Worm (Caenorhabditis elegans): ENCODE measurements around the gene C08A9.10.
A peak's percentile ranks its signal among the peaks of the same experiment; 100 is the strongest.

The C08A9.10 gene

ce11 chrX:17080635-17081376, at the start of gene C08A9.10, which contains the start of gene irld-23:
TSS of gene C08A9.10 (plus strand) at chrX:17081179.
TSS of gene irld-23 (minus strand) at chrX:17080685.
- TF ChIP-seq ceh-83 (GFP tag; optimal IDR thresholded peaks at IDR 0.05), result no peak
- no peak for TF ChIP-seq mab-5 (tag; optimal IDR thresholded peaks at IDR 0.05)
- no peak for TF ChIP-seq unc-62 (GFP tag; optimal IDR thresholded peaks at IDR 0.05)

- TF ChIP-seq ces-1 (GFP tag; optimal IDR thresholded peaks at IDR 0.05) (peak; percentile 37), mab-5 (tag; optimal IDR thresholded peaks at IDR 0.05) (no peak)
These were observed 46.8 kb upstream of the C08A9.10 start for ce11 chrX:17034193-17034592.

- TF ChIP-seq sem-2 (GFP tag; optimal IDR thresholded peaks at IDR 0.05) (no peak), drap-1 (GFP tag; optimal IDR thresholded peaks at IDR 0.05) (no peak), lin-13 (tag; optimal IDR thresholded peaks at IDR 0.05) (no peak), tbx-8 (GFP tag; optimal IDR thresholded peaks at IDR 0.05) (no peak), nhr-12 (tag; optimal IDR thresholded peaks at IDR 0.05) (no peak), M03D4.4 (tag; optimal IDR thresholded peaks at IDR 0.05) (no peak), elt-1 (tag; optimal IDR thresholded peaks at IDR 0.05; ENCODE audit: borderline replicate concordance, insufficient read depth) (no peak), nhr-237 (tag; optimal IDR thresholded peaks at IDR 0.05) (no peak), flh-1 (GFP tag; optimal IDR thresholded peaks at IDR 0.05) (no peak), ceh-83 (GFP tag; optimal IDR thresholded peaks at IDR 0.05) (no peak), sptf-1 (tag; optimal IDR thresholded peaks at IDR 0.05) (no peak), ces-1 (GFP tag; optimal IDR thresholded peaks at IDR 0.05) (no peak), nhr-28 (tag; optimal IDR thresholded peaks at IDR 0.05) (no peak), ztf-11 (tag; optimal IDR thresholded peaks at IDR 0.05) (no peak), blmp-1 (tag; optimal IDR thresholded peaks at IDR 0.05) (no peak), ham-2 (GFP tag; optimal IDR thresholded peaks at IDR 0.05) (no peak), ceh-39 (tag; optimal IDR thresholded peaks at IDR 0.05) (no peak), mab-5 (tag; optimal IDR thresholded peaks at IDR 0.05) (no peak), unc-39 (tag; optimal IDR thresholded peaks at IDR 0.05) (no peak), bed-3 (GFP tag; optimal IDR thresholded peaks at IDR 0.05) (no peak)
These were observed 46.2 kb upstream of the C08A9.10 start for ce11 chrX:17034773-17035172.

- no peak for TF ChIP-seq mab-5 (tag; optimal IDR thresholded peaks at IDR 0.05)
- TF ChIP-seq unc-120 (tag; optimal IDR thresholded peaks at IDR 0.05; ENCODE audit: poor library complexity, severe bottlenecking), result no peak
- no peak for TF ChIP-seq lin-13 (tag; optimal IDR thresholded peaks at IDR 0.05)
- no peak for TF ChIP-seq lin-32 (GFP tag; optimal IDR thresholded peaks at IDR 0.05)
- no peak for TF ChIP-seq flh-1 (GFP tag; optimal IDR thresholded peaks at IDR 0.05)
- peak; percentile 87 for TF ChIP-seq blmp-1 (tag; optimal IDR thresholded peaks at IDR 0.05)
- TF ChIP-seq nhr-237 (tag; optimal IDR thresholded peaks at IDR 0.05), result no peak
These were observed 42.4 kb upstream of the C08A9.10 start for ce11 chrX:17038616-17039015.

ce11 chrX:17041571-17041970, 39.4 kb upstream of the C08A9.10 start:
- TF ChIP-seq M03D4.4 (tag; optimal IDR thresholded peaks at IDR 0.05) (no peak), mls-2 (tag; optimal IDR thresholded peaks at IDR 0.05) (no peak), nhr-76 (tag; optimal IDR thresholded peaks at IDR 0.05) (no peak), elt-1 (tag; optimal IDR thresholded peaks at IDR 0.05; ENCODE audit: borderline replicate concordance, insufficient read depth) (no peak), sptf-1 (tag; optimal IDR thresholded peaks at IDR 0.05) (no peak), zip-8 (tag; optimal IDR thresholded peaks at IDR 0.05) (no peak), hlh-1 (tag; optimal IDR thresholded peaks at IDR 0.05) (no peak), nhr-12 (tag; optimal IDR thresholded peaks at IDR 0.05) (no peak), mep-1 (tag; optimal IDR thresholded peaks at IDR 0.05) (no peak), ceh-39 (tag; optimal IDR thresholded peaks at IDR 0.05) (no peak), snpc-4 (tag; optimal IDR thresholded peaks at IDR 0.05) (no peak), elt-3 (tag; optimal IDR thresholded peaks at IDR 0.05) (no peak), nhr-2 (tag; optimal IDR thresholded peaks at IDR 0.05) (no peak), lin-13 (tag; optimal IDR thresholded peaks at IDR 0.05) (no peak), nhr-237 (tag; optimal IDR thresholded peaks at IDR 0.05) (no peak), lsy-2 (tag; optimal IDR thresholded peaks at IDR 0.05) (no peak)

Data from whole organism, mixed stage, embryonic.